Fruit fly (Drosophila melanogaster) whole organism, embryonic: ENCODE data around the gene Mink.

Experiments used
- CG1529 ChIP-seq: fragments of 200-800 bp; sonication (Bioruptor generic); optimal IDR thresholded peaks from 3 replicates; lab custom pipeline; 2018; ENCODE audit warnings: missing biosample characterization, missing genetic modification characterization
- CG2889 ChIP-seq: fragments of 200-800 bp; sonication (Bioruptor generic); IDR thresholded peaks from 3 replicates; pipeline ENCODE4 v1.3.6; 2022; ENCODE audit warnings: missing biosample characterization, missing genetic modification characterization
- CG4617 ChIP-seq: fragments of 200-800 bp; sonication (Bioruptor generic); optimal IDR thresholded peaks from 3 replicates; lab custom pipeline; 2016; ENCODE audit warnings: missing biosample characterization, missing genetic modification characterization, borderline replicate concordance
- ken ChIP-seq: fragments of 200-800 bp; sonication (Bioruptor generic); IDR thresholded peaks from 3 replicates; pipeline ENCODE4 v1.3.6; 2022; ENCODE audit warnings: missing biosample characterization, missing genetic modification characterization
- tgo ChIP-seq: fragments of 200-800 bp; sonication (Bioruptor generic); IDR thresholded peaks from 3 replicates; pipeline ENCODE4 v1.3.6; 2022; ENCODE audit warnings: missing biosample characterization, missing genetic modification characterization

DNA sequence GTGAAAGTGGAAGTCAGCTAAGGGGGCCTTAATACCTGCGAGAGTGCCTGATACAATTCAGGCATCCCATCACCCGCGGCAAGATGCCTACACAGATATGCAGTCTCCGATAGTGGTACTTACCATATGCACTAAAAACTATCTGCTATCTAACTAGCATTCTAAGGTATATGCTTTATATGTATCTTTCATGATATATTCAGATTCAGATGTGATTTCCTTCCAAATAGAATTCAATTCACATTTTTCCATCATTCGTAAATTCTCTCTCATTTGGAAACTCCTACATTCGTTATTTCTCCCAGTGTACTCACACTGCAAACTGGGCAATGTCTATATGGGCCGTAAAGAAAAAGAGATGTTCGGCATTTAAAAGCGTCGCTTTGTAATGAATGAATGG, 35.8 kb upstream of the Mink start:
- no peak for TF ChIP-seq CG1529 (GFP tag; lab: Kevin White, UChicago)
- TF ChIP-seq CG2889 (GFP tag; lab: Robert Waterston, UW): no peak
- no peak for TF ChIP-seq ken (GFP tag; lab: Robert Waterston, UW)
- TF ChIP-seq CG4617 (GFP tag; lab: Kevin White, UChicago): no peak
- TF ChIP-seq tgo: no peak
